Fruit fly (Drosophila melanogaster) whole organism, embryonic: ENCODE measurements around the gene HemK2.

ENCODE experiments used
- Aef1 ChIP-seq: fragments of 200-800 bp; sonication (Bioruptor generic); IDR thresholded peaks from 3 replicates; pipeline ENCODE4 v1.3.6; 2022; ENCODE audit warnings: missing biosample characterization, missing genetic modification characterization
- Atf6 ChIP-seq: fragments of 200-800 bp; sonication (Bioruptor generic); IDR thresholded peaks from 2 replicates; pipeline ENCODE4 v1.3.6; 2022; ENCODE audit warnings: missing biosample characterization, missing genetic modification characterization
- CG13894 ChIP-seq: fragments of 200-800 bp; sonication (Bioruptor generic); optimal IDR thresholded peaks from 3 replicates; lab custom pipeline; 2018; ENCODE audit warnings: missing biosample characterization, mild to moderate bottlenecking, missing genetic modification characterization, moderate library complexity
- CG14860 ChIP-seq: fragments of 200-800 bp; sonication (Bioruptor generic); IDR thresholded peaks from 3 replicates; pipeline ENCODE4 v1.3.6; 2022; ENCODE audit warnings: missing biosample characterization, missing genetic modification characterization; ENCODE audit not compliant: partially characterized antibody
- CG15514 ChIP-seq: fragments of 200-800 bp; sonication (Bioruptor generic); optimal IDR thresholded peaks from 3 replicates; lab custom pipeline; 2017; ENCODE audit warnings: missing biosample characterization, missing genetic modification characterization, mild to moderate bottlenecking, moderate library complexity, missing genetic modification reagents
- CG17361 ChIP-seq: fragments of 200-800 bp; sonication (Bioruptor generic); IDR thresholded peaks from 3 replicates; pipeline ENCODE4 v1.3.6; 2022; ENCODE audit warnings: missing biosample characterization, missing genetic modification characterization
- CG2120 ChIP-seq: fragments of 200-800 bp; sonication (Bioruptor generic); optimal IDR thresholded peaks from 3 replicates; lab custom pipeline; 2016; ENCODE audit warnings: missing biosample characterization, missing genetic modification characterization
- CG2199 ChIP-seq: fragments of 200-800 bp; sonication (Bioruptor generic); IDR thresholded peaks from 3 replicates; pipeline ENCODE4 v1.3.6; 2022; ENCODE audit warnings: missing biosample characterization, missing genetic modification characterization
- CG32532 ChIP-seq: fragments of 200-800 bp; sonication (Bioruptor generic); IDR thresholded peaks from 2 replicates; pipeline ENCODE4 v1.3.6; 2022; ENCODE audit warnings: missing biosample characterization, missing genetic modification characterization
- CG3726 ChIP-seq: fragments of 200-800 bp; sonication (Bioruptor generic); IDR thresholded peaks from 3 replicates; pipeline ENCODE4, ENCODE4 v1.3.6; 2022; ENCODE audit warnings: missing biosample characterization, missing genetic modification characterization
- CG42726 ChIP-seq: fragments of 200-800 bp; sonication (Bioruptor generic); IDR thresholded peaks from 2 replicates; pipeline ENCODE4 v1.3.6; 2022; ENCODE audit warnings: missing biosample characterization, missing genetic modification characterization; ENCODE audit not compliant: partially characterized antibody
- CG6791 ChIP-seq: fragments of 200-800 bp; sonication (Bioruptor generic); IDR thresholded peaks from 3 replicates; pipeline ENCODE4 v1.3.6; 2022; ENCODE audit warnings: missing biosample characterization, missing genetic modification characterization; ENCODE audit not compliant: partially characterized antibody
- CG6813 ChIP-seq: fragments of 200-800 bp; sonication (Bioruptor generic); optimal IDR thresholded peaks from 2 replicates; lab custom pipeline; 2017; ENCODE audit warnings: missing biosample characterization, missing genetic modification characterization, mild to moderate bottlenecking, moderate library complexity, missing genetic modification reagents
- CG7556 ChIP-seq: fragments of 200-800 bp; sonication (Bioruptor generic); optimal IDR thresholded peaks from 2 replicates; lab custom pipeline; 2017; ENCODE audit warnings: missing biosample characterization, mild to moderate bottlenecking, missing genetic modification characterization
- CG8089 ChIP-seq: fragments of 200-800 bp; sonication (Bioruptor generic); optimal IDR thresholded peaks from 3 replicates; lab custom pipeline; 2016; ENCODE audit warnings: missing biosample characterization, missing genetic modification characterization
- Dbx ChIP-seq: fragments of 200-800 bp; sonication (Bioruptor generic); IDR thresholded peaks from 3 replicates; pipeline ENCODE4 v1.3.6; 2022; ENCODE audit warnings: missing biosample characterization, missing genetic modification characterization
- Dp ChIP-seq: fragments of 200-800 bp; sonication (Bioruptor generic); optimal IDR thresholded peaks from 2 replicates; lab custom pipeline; 2018; ENCODE audit warnings: missing biosample characterization, mild to moderate bottlenecking, missing genetic modification characterization, moderate library complexity
- E2f2 ChIP-seq: fragments of 200-800 bp; sonication (Bioruptor generic); IDR thresholded peaks from 2 replicates; pipeline ENCODE4 v1.3.6; 2022; ENCODE audit warnings: missing biosample characterization, missing genetic modification characterization
- Ets65A ChIP-seq: fragments of 200-800 bp; sonication (Bioruptor generic); peaks from one replicate; lab custom pipeline; 2016; ENCODE audit warnings: missing biosample characterization, missing genetic modification characterization
- H2.0 ChIP-seq: fragments of 200-800 bp; sonication (Bioruptor generic); IDR thresholded peaks from 2 replicates; pipeline ENCODE4 v1.3.6; 2022; ENCODE audit warnings: missing biosample characterization, missing genetic modification characterization
- HLH3B ChIP-seq: fragments of 200-800 bp; sonication (Bioruptor generic); IDR thresholded peaks from 2 replicates; pipeline ENCODE4 v1.3.6; 2022; ENCODE audit warnings: missing biosample characterization, missing genetic modification characterization
- Med ChIP-seq: fragments of 200-800 bp; sonication (Bioruptor generic); peaks from one replicate; lab custom pipeline; 2016; ENCODE audit warnings: missing biosample characterization, missing genetic modification characterization, mild to moderate bottlenecking, inconsistent platforms, moderate library complexity
- Rfx ChIP-seq: fragments of 200-800 bp; sonication (Bioruptor generic); IDR thresholded peaks from 2 replicates; pipeline ENCODE4 v1.3.6; 2022; ENCODE audit warnings: missing biosample characterization, missing genetic modification characterization
- Trl ChIP-seq, 3 experiments: fragments of >200 bp in 2 of 3; fragments of 200-800 bp in 1 of 3; sonication (Bioruptor generic) in 1 of 3; optimal IDR thresholded peaks; 2 replicates in 1 of 3; 3 replicates in 2 of 3; lab custom pipeline; 2016 to 2017; ENCODE audit warnings: missing biosample characterization in 1 of 3, missing genetic modification characterization in 1 of 3
- aop ChIP-seq: fragments of 200-800 bp; sonication (Bioruptor generic); IDR thresholded peaks from 2 replicates; pipeline ENCODE4 v1.3.6; 2022; ENCODE audit warnings: missing biosample characterization, missing genetic modification characterization
- ara ChIP-seq: fragments of 200-800 bp; sonication (Bioruptor generic); IDR thresholded peaks from 2 replicates; pipeline ENCODE4 v1.3.6; 2022; ENCODE audit warnings: missing biosample characterization, missing genetic modification characterization
- btn ChIP-seq: fragments of 200-800 bp; sonication (Bioruptor generic); optimal IDR thresholded peaks from 2 replicates; lab custom pipeline; 2016; ENCODE audit warnings: missing biosample characterization, missing genetic modification characterization
- chinmo ChIP-seq: fragments of 200-800 bp; sonication (Bioruptor generic); IDR thresholded peaks from 4 replicates; pipeline ENCODE4 v1.3.6; 2022; ENCODE audit warnings: missing biosample characterization, missing genetic modification characterization; ENCODE audit not compliant: partially characterized antibody
- ci ChIP-seq: fragments of 200-800 bp; sonication (Bioruptor generic); IDR thresholded peaks from 3 replicates; pipeline ENCODE4 v1.3.6; 2022; ENCODE audit warnings: missing biosample characterization, missing genetic modification characterization
- corto ChIP-seq: fragments of 200-800 bp; sonication (Bioruptor generic); optimal IDR thresholded peaks from 2 replicates; lab custom pipeline; 2016; ENCODE audit warnings: missing biosample characterization, mild to moderate bottlenecking, missing genetic modification characterization, moderate library complexity
- croc ChIP-seq: fragments of 200-800 bp; sonication (Bioruptor generic); conservative IDR thresholded peaks from 3 replicates; pipeline ENCODE4 v1.3.6; 2022; ENCODE audit warnings: missing biosample characterization, missing genetic modification characterization
- kni ChIP-seq: fragments of 200-800 bp; sonication (Bioruptor generic); optimal IDR thresholded peaks from 3 replicates; lab custom pipeline; 2017; ENCODE audit warnings: mild to moderate bottlenecking, missing biosample characterization, missing genetic modification reagents, missing genetic modification characterization
- lab ChIP-seq: fragments of 200-800 bp; sonication (Bioruptor generic); optimal IDR thresholded peaks from 3 replicates; lab custom pipeline; 2017; ENCODE audit warnings: missing biosample characterization, missing genetic modification characterization, mild to moderate bottlenecking, moderate library complexity, missing genetic modification reagents
- nerfin-1 ChIP-seq: fragments of 200-800 bp; sonication (Bioruptor generic); optimal IDR thresholded peaks from 3 replicates; lab custom pipeline; 2019; ENCODE audit warnings: missing biosample characterization, mild to moderate bottlenecking, missing genetic modification characterization, moderate library complexity
- onecut ChIP-seq: fragments of 200-800 bp; sonication (Bioruptor generic); IDR thresholded peaks from 2 replicates; pipeline ENCODE4 v1.3.6; 2022; ENCODE audit warnings: missing biosample characterization, missing genetic modification characterization
- pan ChIP-seq, 4 experiments: fragments of >200 bp in 3 of 4; fragments of 200-800 bp in 1 of 4; sonication (Bioruptor generic) in 1 of 4; optimal IDR thresholded peaks in 3 of 4; IDR thresholded peaks in 1 of 4; 2 replicates each; pipeline versions ENCODE4 v1.3.6 to Lab custom; 2017 to 2022; ENCODE audit warnings: missing biosample characterization in 2 of 4, missing genetic modification characterization in 2 of 4, mixed read lengths in 1 of 4
- phol ChIP-seq: fragments of 200-800 bp; sonication (Bioruptor generic); optimal IDR thresholded peaks from 3 replicates; lab custom pipeline; 2018; ENCODE audit warnings: missing biosample characterization, mild to moderate bottlenecking, missing genetic modification characterization, moderate library complexity
- pros ChIP-seq: fragments of 200-800 bp; sonication (Bioruptor generic); optimal IDR thresholded peaks from 3 replicates; lab custom pipeline; 2019; ENCODE audit warnings: missing biosample characterization, mild to moderate bottlenecking, missing genetic modification characterization, moderate library complexity
- pum ChIP-seq: fragments of 200-800 bp; sonication (Bioruptor generic); optimal IDR thresholded peaks from 2 replicates; lab custom pipeline; 2016; ENCODE audit warnings: missing biosample characterization, missing genetic modification characterization
- sens ChIP-seq: fragments of 200-800 bp; sonication (Bioruptor generic); peaks from one replicate; lab custom pipeline; 2016; ENCODE audit warnings: missing biosample characterization, missing genetic modification characterization
- seq ChIP-seq: fragments of 200-800 bp; sonication (Bioruptor generic); IDR thresholded peaks from 2 replicates; pipeline ENCODE4 v1.3.6; 2022; ENCODE audit warnings: missing biosample characterization, missing genetic modification characterization
- sr ChIP-seq: fragments of 200-800 bp; sonication (Bioruptor generic); IDR thresholded peaks from 3 replicates; pipeline ENCODE4 v1.3.6; 2022; ENCODE audit warnings: missing biosample characterization, missing genetic modification characterization
- ssp ChIP-seq: fragments of 200-800 bp; sonication (Bioruptor generic); IDR thresholded peaks from 2 replicates; pipeline ENCODE4 v1.3.6; 2022; ENCODE audit warnings: missing biosample characterization, missing genetic modification characterization
- toy ChIP-seq: fragments of 200-800 bp; sonication (Bioruptor generic); IDR thresholded peaks from 2 replicates; pipeline ENCODE4 v1.3.6; 2022; ENCODE audit warnings: missing biosample characterization, missing genetic modification characterization
- vvl ChIP-seq: fragments of 200-800 bp; sonication (Bioruptor generic); IDR thresholded peaks from 2 replicates; pipeline ENCODE4 v1.3.6; 2022; ENCODE audit warnings: missing biosample characterization, missing genetic modification characterization
- zen2 ChIP-seq: fragments of 200-800 bp; sonication (Bioruptor generic); IDR thresholded peaks from 3 replicates; pipeline ENCODE4 v1.3.6; 2022; ENCODE audit warnings: missing biosample characterization, missing genetic modification characterization; ENCODE audit not compliant: partially characterized antibody

The HemK2 gene

dm6 chr2L:2760288-2760687 is 811 bp upstream of the HemK2 start:
- 0 out of 3 replicates have a peak, but pooled peaks have one; percentile 54 for TF ChIP-seq CG3726
- TF ChIP-seq Med (GFP tag; lab: Kevin White, UChicago): peak; percentile 36
- TF ChIP-seq CG42726 (GFP tag; lab: Robert Waterston, UW): 0 out of 2 replicates have a peak, but pooled peaks have one; percentile 21
- no peak for TF ChIP-seq pan (optimal IDR thresholded peaks at IDR 0.05; lab: Kevin White, UChicago)
- peak in 1 of 2 experiments; percentile 24 for TF ChIP-seq pan (GFP tag; optimal IDR thresholded peaks at IDR 0.05 in 1 of 2, IDR thresholded peaks at IDR 0.05 in 1 of 2)
- peak; percentile 29; the same call in 1 of the 2 replicates for TF ChIP-seq aop (GFP tag; lab: Robert Waterston, UW)
- TF ChIP-seq CG17361 (GFP tag; lab: Robert Waterston, UW): no peak
- TF ChIP-seq Ets65A: peak; percentile 67
- no peak for TF ChIP-seq toy (GFP tag; lab: Robert Waterston, UW)
- TF ChIP-seq sr: 0 out of 3 replicates have a peak, but pooled peaks have one; percentile 12
- 0 out of 3 replicates have a peak, but pooled peaks have one; percentile 12 for TF ChIP-seq zen2 (GFP tag; lab: Robert Waterston, UW)

dm6 chr2L:2757930-2758556 is 1.4 kb downstream of the HemK2 start:
- TF ChIP-seq nerfin-1 (tag; lab: Kevin White, UChicago): peak; percentile 8
- TF ChIP-seq ssp (GFP tag; lab: Robert Waterston, UW): no peak
- peak; percentile 14; the same call in 1 of the 2 replicates for TF ChIP-seq vvl (GFP tag; lab: Robert Waterston, UW)
- 0 out of 4 replicates have a peak, but pooled peaks have one; percentile 9 for TF ChIP-seq chinmo
- TF ChIP-seq CG32532 (GFP tag; lab: Robert Waterston, UW): 0 out of 2 replicates have a peak, but pooled peaks have one; percentile 6
- TF ChIP-seq CG13894 (tag; lab: Kevin White, UChicago): peak; percentile 70
- TF ChIP-seq CG2199: 0 out of 3 replicates have a peak, but pooled peaks have one; percentile 9
- peak; percentile 40 for TF ChIP-seq sens (GFP tag; lab: Kevin White, UChicago)
- TF ChIP-seq Aef1: no peak
- TF ChIP-seq Med (GFP tag; lab: Kevin White, UChicago): peak; percentile 70
- no peak for TF ChIP-seq HLH3B (GFP tag; lab: Robert Waterston, UW)
- peak; percentile 28; the same call in 1 of the 2 replicates for TF ChIP-seq Atf6 (GFP tag; lab: Robert Waterston, UW)
- peak; percentile 86 for TF ChIP-seq Ets65A
- TF ChIP-seq H2.0 (GFP tag; lab: Robert Waterston, UW): no peak
- TF ChIP-seq ci (GFP tag; lab: Robert Waterston, UW): peak; percentile 21; the same call in 1 of the 3 replicates
- TF ChIP-seq CG2120 (GFP tag; lab: Kevin White, UChicago): no peak
- TF ChIP-seq CG6791 (GFP tag; lab: Robert Waterston, UW): 0 out of 3 replicates have a peak, but pooled peaks have one; percentile 5
- peak; percentile 1 for TF ChIP-seq phol (tag; lab: Kevin White, UChicago)
- TF ChIP-seq pros (GFP tag; lab: Kevin White, UChicago): peak; percentile 43
- peak; percentile 50; the same call in 2 of the 3 replicates for TF ChIP-seq Dbx (GFP tag; lab: Robert Waterston, UW)
- peak; percentile 10 for TF ChIP-seq lab (GFP tag; lab: Kevin White, UChicago)
- no peak for TF ChIP-seq btn (GFP tag; lab: Kevin White, UChicago)
- no peak for TF ChIP-seq CG8089 (GFP tag; lab: Kevin White, UChicago)
- TF ChIP-seq CG6813 (GFP tag; lab: Kevin White, UChicago): no peak
- TF ChIP-seq kni (GFP tag; lab: Kevin White, UChicago): peak; percentile 48
- TF ChIP-seq Rfx (GFP tag; lab: Robert Waterston, UW): 0 out of 2 replicates have a peak, but pooled peaks have one; percentile 29
- TF ChIP-seq onecut (GFP tag; lab: Robert Waterston, UW): 0 out of 2 replicates have a peak, but pooled peaks have one; percentile 32
- TF ChIP-seq Dp (GFP tag; lab: Kevin White, UChicago): peak; percentile 57
- no peak for TF ChIP-seq ara (GFP tag; lab: Robert Waterston, UW)
- no peak for TF ChIP-seq CG14860 (GFP tag; lab: Robert Waterston, UW)
- TF ChIP-seq corto (GFP tag; lab: Kevin White, UChicago): peak; percentile 9
- TF ChIP-seq CG7556 (GFP tag; lab: Kevin White, UChicago): no peak
- TF ChIP-seq CG15514 (GFP tag; lab: Kevin White, UChicago): peak; percentile 37
- TF ChIP-seq seq (GFP tag; lab: Robert Waterston, UW): peak; percentile 16; the same call in 1 of the 2 replicates
- peak; percentile 75 for TF ChIP-seq E2f2 (GFP tag; lab: Robert Waterston, UW)
- TF ChIP-seq croc: no peak
- no peak for TF ChIP-seq pum
- TF ChIP-seq Trl (optimal IDR thresholded peaks at IDR 0.05; lab: Kevin White, UChicago): no peak
- no peak for TF ChIP-seq Trl (GFP tag; optimal IDR thresholded peaks at IDR 0.05; lab: Kevin White, UChicago)
